Worm (Caenorhabditis elegans) whole organism, L2 larva: ENCODE data around the gene mrpl-48.

Experiments used
- ZK546.5 ChIP-seq: sonication (generic microtip); optimal IDR thresholded peaks from 2 replicates; lab custom pipeline; 2017; ENCODE audit warnings: missing biosample characterization, missing genetic modification characterization
- ama-1 ChIP-seq: fragments of 150-350 bp; optimal IDR thresholded peaks from 2 replicates; lab custom pipeline; 2018; ENCODE audit warnings: inconsistent platforms
- egl-27 ChIP-seq: sonication (generic microtip); optimal IDR thresholded peaks from 3 replicates; lab custom pipeline; 2017; ENCODE audit warnings: missing biosample characterization, missing genetic modification reagents, missing genetic modification characterization
- mdl-1 ChIP-seq, 2 experiments: fragments of 150-350 bp in 1 of 2; sonication (generic microtip) in 1 of 2; optimal IDR thresholded peaks; 2 replicates each; lab custom pipeline; 2017; ENCODE audit warnings: missing biosample characterization in 2 of 2, missing genetic modification characterization in 2 of 2
- nhr-11 ChIP-seq: fragments of 150-350 bp; optimal IDR thresholded peaks from 2 replicates; lab custom pipeline; 2014; ENCODE audit warnings: missing biosample characterization, missing genetic modification characterization
- nhr-21 ChIP-seq: fragments of 150-350 bp; optimal IDR thresholded peaks from 2 replicates; lab custom pipeline; 2014; ENCODE audit warnings: missing biosample characterization, missing genetic modification characterization
- snpc-4 ChIP-seq: fragments of 150-350 bp; optimal IDR thresholded peaks from 2 replicates; lab custom pipeline; 2014; ENCODE audit warnings: missing biosample characterization, missing genetic modification characterization
- unc-62 ChIP-seq: fragments of 150-350 bp; optimal IDR thresholded peaks from 2 replicates; lab custom pipeline; 2014; ENCODE audit warnings: missing biosample characterization, missing genetic modification reagents, missing genetic modification characterization

DNA sequence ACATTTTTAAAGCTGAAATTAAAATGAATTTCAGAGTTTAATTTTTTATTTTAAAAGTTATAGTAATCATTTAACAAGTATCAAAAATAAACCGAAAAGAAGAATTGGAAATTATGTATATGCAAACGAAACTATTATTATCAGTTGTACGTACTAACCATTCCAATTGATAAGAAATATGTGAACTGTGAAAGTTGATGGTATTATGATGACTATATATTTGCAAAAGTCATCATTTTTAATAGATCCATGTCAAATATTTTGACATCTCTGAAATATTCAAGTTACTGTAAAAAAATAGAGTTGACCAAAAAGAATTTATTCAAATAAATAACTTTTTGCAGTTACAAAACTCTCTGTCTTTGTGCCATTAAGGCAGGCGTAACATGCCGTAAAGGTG, 45.5 kb upstream of the mrpl-48 start, which contains the start of gene ugt-48:
- TF ChIP-seq nhr-21 (tag; lab: Kevin White, UChicago) (no peak), mdl-1 (tag; optimal IDR thresholded peaks at IDR 0.05; lab: Kevin White, UChicago) (no peak), unc-62 (GFP tag; lab: Kevin White, UChicago) (no peak), ZK546.5 (tag; lab: Kevin White, UChicago) (no peak), nhr-11 (tag; lab: Kevin White, UChicago) (no peak), ama-1 (lab: Kevin White, UChicago) (no peak), snpc-4 (tag; lab: Kevin White, UChicago) (no peak), egl-27 (tag; lab: Kevin White, UChicago) (no peak)
